Worm (Caenorhabditis elegans): ENCODE data around the gene C55A6.6.
"Not testable (repeated sequence)": the region's sequence is repeated elsewhere in the genome, so short reads cannot be mapped to it uniquely, and the experiment has no call there.

ce11 chrV:11475638-11476037 lies 38.9 kb downstream of the C55A6.6 start, which contains the start of gene T11F9.7:
- TF ChIP-seq ceh-18 (tag; optimal IDR thresholded peaks at IDR 0.05); ama-1 (optimal IDR thresholded peaks at IDR 0.05): not testable (repeated sequence)
